Fruit fly (Drosophila melanogaster) whole organism, embryonic: Measurements from ENCODE around the gene Trf.
A peak's percentile ranks its signal among the peaks of the same experiment; 100 is the strongest.

Experiments
- Abd-B ChIP-seq: fragments of 200-800 bp; sonication (Bioruptor generic); optimal IDR thresholded peaks from 2 replicates; lab custom pipeline; 2018; ENCODE audit warnings: missing biosample characterization, mild to moderate bottlenecking, missing genetic modification characterization, moderate library complexity
- Adf1 ChIP-seq: fragments of 200-800 bp; sonication (Bioruptor generic); IDR thresholded peaks from 2 replicates; pipeline ENCODE4 v1.3.6; 2022; ENCODE audit warnings: missing biosample characterization, missing genetic modification characterization
- CG10267 ChIP-seq: fragments of 200-800 bp; sonication (Bioruptor generic); optimal IDR thresholded peaks from 2 replicates; lab custom pipeline; 2018; ENCODE audit warnings: missing biosample characterization, mild to moderate bottlenecking, missing genetic modification characterization, moderate library complexity
- CG10431 ChIP-seq: fragments of 200-800 bp; sonication (Bioruptor generic); optimal IDR thresholded peaks from 3 replicates; lab custom pipeline; 2018; ENCODE audit warnings: missing biosample characterization, mild to moderate bottlenecking, missing genetic modification characterization
- CG11398 ChIP-seq: fragments of 200-800 bp; sonication (Bioruptor generic); optimal IDR thresholded peaks from 2 replicates; lab custom pipeline; 2016; ENCODE audit warnings: missing biosample characterization, missing genetic modification characterization
- CG11504 ChIP-seq: fragments of 200-800 bp; sonication (Bioruptor generic); optimal IDR thresholded peaks from 3 replicates; lab custom pipeline; 2019; ENCODE audit warnings: missing biosample characterization, mild to moderate bottlenecking, missing genetic modification characterization, moderate library complexity
- CG13624 ChIP-seq: fragments of 200-800 bp; sonication (Bioruptor generic); optimal IDR thresholded peaks from 2 replicates; lab custom pipeline; 2016; ENCODE audit warnings: missing biosample characterization, missing genetic modification characterization
- CG13775 ChIP-seq: fragments of 200-800 bp; sonication (Bioruptor generic); optimal IDR thresholded peaks from 3 replicates; lab custom pipeline; 2017; ENCODE audit warnings: missing biosample characterization, mild to moderate bottlenecking, missing genetic modification characterization
- CG15479 ChIP-seq: fragments of 200-800 bp; sonication (Bioruptor generic); optimal IDR thresholded peaks from 3 replicates; lab custom pipeline; 2019; ENCODE audit warnings: missing biosample characterization, mild to moderate bottlenecking, missing genetic modification characterization, moderate library complexity
- CG17912 ChIP-seq: fragments of 200-800 bp; sonication (Bioruptor generic); optimal IDR thresholded peaks from 2 replicates; lab custom pipeline; 2018; ENCODE audit warnings: missing biosample characterization, mild to moderate bottlenecking, missing genetic modification characterization
- CG31365 ChIP-seq: fragments of 200-800 bp; sonication (Bioruptor generic); optimal IDR thresholded peaks from 2 replicates; lab custom pipeline; 2018; ENCODE audit warnings: missing biosample characterization, mild to moderate bottlenecking, missing genetic modification characterization
- CG34224 ChIP-seq: fragments of 200-800 bp; sonication (Bioruptor generic); IDR thresholded peaks from 3 replicates; pipeline ENCODE4 v1.3.6; 2022; ENCODE audit warnings: missing biosample characterization, missing genetic modification characterization; ENCODE audit not compliant: partially characterized antibody
- CG3847 ChIP-seq: fragments of 200-800 bp; sonication (Bioruptor generic); IDR thresholded peaks from 2 replicates; pipeline ENCODE4 v1.3.6; 2022; ENCODE audit warnings: missing biosample characterization, missing genetic modification characterization
- CG4730 ChIP-seq: fragments of 200-800 bp; sonication (Bioruptor generic); IDR thresholded peaks from 2 replicates; pipeline ENCODE4 v1.3.6; 2022; ENCODE audit warnings: missing biosample characterization, missing genetic modification characterization
- CG7839 ChIP-seq: fragments of 200-800 bp; sonication (Bioruptor generic); optimal IDR thresholded peaks from 3 replicates; lab custom pipeline; 2018; ENCODE audit warnings: missing biosample characterization, mild to moderate bottlenecking, missing genetic modification characterization, moderate library complexity
- CG9797 ChIP-seq: fragments of 200-800 bp; sonication (Bioruptor generic); optimal IDR thresholded peaks from 3 replicates; lab custom pipeline; 2018; ENCODE audit warnings: missing biosample characterization, mild to moderate bottlenecking, missing genetic modification characterization
- CG9817 ChIP-seq: fragments of 200-800 bp; sonication (Bioruptor generic); optimal IDR thresholded peaks from 2 replicates; lab custom pipeline; 2018; ENCODE audit warnings: missing biosample characterization, mild to moderate bottlenecking, missing genetic modification characterization, moderate library complexity
- D ChIP-seq, 2 experiments: fragments of 200-800 bp in 1 of 2; fragments of >200 bp in 1 of 2; sonication (Bioruptor generic) in 1 of 2; optimal IDR thresholded peaks; 2 replicates in 1 of 2; 3 replicates in 1 of 2; lab custom pipeline; 2017; ENCODE audit warnings: mild to moderate bottlenecking in 1 of 2, missing biosample characterization in 1 of 2, missing genetic modification characterization in 1 of 2, missing genetic modification reagents in 1 of 2
- D19A ChIP-seq: fragments of 200-800 bp; optimal IDR thresholded peaks from 3 replicates; lab custom pipeline; 2019; ENCODE audit warnings: missing biosample characterization, mild to moderate bottlenecking, missing genetic modification characterization, moderate library complexity
- Deaf1 ChIP-seq: fragments of 200-800 bp; optimal IDR thresholded peaks from 3 replicates; lab custom pipeline; 2019; ENCODE audit warnings: missing biosample characterization, mild to moderate bottlenecking, missing genetic modification characterization, moderate library complexity
- Gsc ChIP-seq: fragments of 200-800 bp; sonication (Bioruptor generic); IDR thresholded peaks from 2 replicates; pipeline ENCODE4 v1.3.6; 2022; ENCODE audit warnings: missing biosample characterization, missing genetic modification characterization
- HHEX ChIP-seq: fragments of 200-800 bp; sonication (Bioruptor generic); optimal IDR thresholded peaks from 3 replicates; lab custom pipeline; 2017; ENCODE audit warnings: missing biosample characterization, mild to moderate bottlenecking, missing genetic modification characterization, missing genetic modification reagents
- Jarid2 ChIP-seq: fragments of 200-800 bp; sonication (Bioruptor generic); optimal IDR thresholded peaks from 3 replicates; lab custom pipeline; 2017; ENCODE audit warnings: mild to moderate bottlenecking, missing biosample characterization, missing genetic modification reagents, missing genetic modification characterization
- Lhr ChIP-seq: fragments of 200-800 bp; sonication (Bioruptor generic); optimal IDR thresholded peaks from 3 replicates; lab custom pipeline; 2017; ENCODE audit warnings: mild to moderate bottlenecking, missing biosample characterization, missing genetic modification reagents, missing genetic modification characterization
- Lim3 ChIP-seq: fragments of 200-800 bp; sonication (Bioruptor generic); IDR thresholded peaks from 2 replicates; pipeline ENCODE4 v1.3.6; 2022; ENCODE audit warnings: missing biosample characterization, missing genetic modification characterization
- Lpt ChIP-seq: fragments of >200 bp; optimal IDR thresholded peaks from 2 replicates; lab custom pipeline; 2018; ENCODE audit warnings: missing biosample characterization, missing genetic modification characterization
- MESR4 ChIP-seq: fragments of 200-800 bp; sonication (Bioruptor generic); optimal IDR thresholded peaks from 2 replicates; lab custom pipeline; 2018; ENCODE audit warnings: missing biosample characterization, mild to moderate bottlenecking, missing genetic modification characterization, moderate library complexity
- Mrtf ChIP-seq: fragments of 200-800 bp; sonication (Bioruptor generic); IDR thresholded peaks from 3 replicates; pipeline ENCODE4 v1.3.6; 2022; ENCODE audit warnings: missing biosample characterization, missing genetic modification characterization
- Sin3A ChIP-seq: fragments of >200 bp; optimal IDR thresholded peaks from 2 replicates; lab custom pipeline; 2018
- Sox100B ChIP-seq: fragments of 200-800 bp; sonication (Bioruptor generic); optimal IDR thresholded peaks from 3 replicates; lab custom pipeline; 2018; ENCODE audit warnings: missing biosample characterization, mild to moderate bottlenecking, missing genetic modification characterization
- ap ChIP-seq: fragments of 200-800 bp; sonication (Bioruptor generic); IDR thresholded peaks from 2 replicates; pipeline ENCODE4 v1.3.6; 2022; ENCODE audit warnings: missing biosample characterization, missing genetic modification characterization
- bbx ChIP-seq: fragments of 200-800 bp; sonication (Bioruptor generic); IDR thresholded peaks from 2 replicates; pipeline ENCODE4 v1.3.6; 2022; ENCODE audit warnings: missing biosample characterization, missing genetic modification characterization; ENCODE audit not compliant: partially characterized antibody
- crol ChIP-seq: fragments of 200-800 bp; sonication (Bioruptor generic); IDR thresholded peaks from 2 replicates; pipeline ENCODE4 v1.3.6; 2022; ENCODE audit warnings: missing biosample characterization, missing genetic modification characterization
- dimm ChIP-seq: fragments of 200-800 bp; sonication (Bioruptor generic); IDR thresholded peaks from 2 replicates; pipeline ENCODE4 v1.3.6; 2022; ENCODE audit warnings: missing biosample characterization, missing genetic modification characterization
- dmrt11E ChIP-seq: fragments of 200-800 bp; sonication (Bioruptor generic); optimal IDR thresholded peaks from 3 replicates; lab custom pipeline; 2018; ENCODE audit warnings: missing biosample characterization, mild to moderate bottlenecking, missing genetic modification characterization, moderate library complexity
- gce ChIP-seq: fragments of 200-800 bp; sonication (Bioruptor generic); IDR thresholded peaks from 3 replicates; pipeline ENCODE4 v1.3.6; 2022; ENCODE audit warnings: missing biosample characterization, missing genetic modification characterization
- gcm ChIP-seq: fragments of 200-800 bp; sonication (Bioruptor generic); optimal IDR thresholded peaks from 2 replicates; lab custom pipeline; 2019; ENCODE audit warnings: missing biosample characterization, mild to moderate bottlenecking, missing genetic modification characterization, moderate library complexity
- ham ChIP-seq: fragments of 200-800 bp; sonication (Bioruptor generic); IDR thresholded peaks from 2 replicates; pipeline ENCODE4 v1.3.6; 2022; ENCODE audit warnings: missing biosample characterization, missing genetic modification characterization
- hb ChIP-seq: fragments of 200-800 bp; sonication (Bioruptor generic); IDR thresholded peaks from 3 replicates; pipeline ENCODE4 v1.3.6; 2022; ENCODE audit warnings: missing biosample characterization, missing genetic modification characterization; ENCODE audit not compliant: partially characterized antibody
- luna ChIP-seq: fragments of 200-800 bp; sonication (Bioruptor generic); optimal IDR thresholded peaks from 2 replicates; lab custom pipeline; 2016; ENCODE audit warnings: missing biosample characterization, missing genetic modification characterization
- maf-S ChIP-seq: fragments of 200-800 bp; sonication (Bioruptor generic); optimal IDR thresholded peaks from 2 replicates; lab custom pipeline; 2016; ENCODE audit warnings: missing biosample characterization, missing genetic modification characterization
- nom ChIP-seq: fragments of 200-800 bp; sonication (Bioruptor generic); optimal IDR thresholded peaks from 2 replicates; lab custom pipeline; 2017; ENCODE audit warnings: missing biosample characterization, missing genetic modification characterization, mild to moderate bottlenecking, moderate library complexity, missing genetic modification reagents
- p53 ChIP-seq: fragments of 200-800 bp; sonication (Bioruptor generic); optimal IDR thresholded peaks from 2 replicates; lab custom pipeline; 2016; ENCODE audit warnings: missing biosample characterization, missing genetic modification characterization
- scrt ChIP-seq: fragments of 200-800 bp; sonication (Bioruptor generic); optimal IDR thresholded peaks from 2 replicates; lab custom pipeline; 2018; ENCODE audit warnings: missing biosample characterization, mild to moderate bottlenecking, missing genetic modification characterization, moderate library complexity
- slp2 ChIP-seq: fragments of 200-800 bp; sonication (Bioruptor generic); optimal IDR thresholded peaks from 2 replicates; lab custom pipeline; 2016; ENCODE audit warnings: missing biosample characterization, missing genetic modification characterization
- stwl ChIP-seq: fragments of 200-800 bp; sonication (Bioruptor generic); optimal IDR thresholded peaks from 3 replicates; lab custom pipeline; 2018; ENCODE audit warnings: missing biosample characterization, mild to moderate bottlenecking, missing genetic modification characterization, moderate library complexity
- trh ChIP-seq: fragments of 200-800 bp; sonication (Bioruptor generic); optimal IDR thresholded peaks from 2 replicates; lab custom pipeline; 2016; ENCODE audit warnings: missing biosample characterization, missing genetic modification characterization
- unc-4 ChIP-seq: fragments of 200-800 bp; sonication (Bioruptor generic); IDR thresholded peaks from 2 replicates; pipeline ENCODE4 v1.3.6; 2022; ENCODE audit warnings: missing biosample characterization, missing genetic modification characterization; ENCODE audit not compliant: partially characterized antibody
- zfh2 ChIP-seq: fragments of 200-800 bp; sonication (Bioruptor generic); optimal IDR thresholded peaks from 2 replicates; lab custom pipeline; 2016; ENCODE audit warnings: missing biosample characterization, missing genetic modification characterization

Trf gene

DNA sequence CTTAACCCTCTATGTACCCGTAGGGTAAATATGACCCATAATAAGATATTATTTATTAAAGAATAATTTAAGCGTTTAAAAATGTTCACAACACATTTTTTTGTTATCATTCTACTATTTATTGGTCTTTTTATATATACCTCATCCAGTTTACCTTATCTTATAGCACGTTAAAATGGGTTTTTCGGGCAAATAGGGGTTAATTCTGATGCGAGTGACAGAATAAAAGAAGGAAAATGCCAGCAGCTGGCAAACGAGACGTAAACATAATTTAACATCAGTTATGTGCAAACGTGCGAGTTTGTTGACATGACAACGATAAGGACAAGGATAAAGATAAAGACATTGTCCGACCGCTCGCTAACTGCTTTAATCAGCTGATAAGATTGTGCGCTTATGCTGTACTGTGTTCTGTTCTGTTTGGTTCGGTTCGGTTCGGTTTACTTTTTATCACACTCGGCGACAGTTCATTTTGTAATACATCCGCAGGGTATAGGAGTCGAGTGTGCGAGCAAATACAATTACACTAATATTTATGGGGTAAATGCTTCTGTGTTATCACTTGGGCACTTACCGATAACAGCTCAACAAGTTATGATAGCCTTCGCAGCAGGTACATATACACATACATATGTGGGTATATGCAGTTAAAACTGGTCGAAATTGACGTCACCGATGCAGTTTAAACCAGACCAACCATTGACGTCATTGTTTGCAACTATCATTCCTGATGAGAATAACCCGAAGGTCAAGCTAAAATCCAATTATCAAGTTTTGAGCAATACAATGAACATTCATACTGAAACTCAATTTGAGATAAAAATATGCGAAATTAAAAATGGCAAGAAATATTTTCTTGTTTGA lies 28.0 kb downstream of the Trf start (continued):
- TF ChIP-seq hb (GFP tag; lab: Robert Waterston, UW) (no peak), CG10267 (tag; lab: Kevin White, UChicago) (no peak), CG11398 (GFP tag; lab: Kevin White, UChicago) (no peak), nom (GFP tag; lab: Kevin White, UChicago) (no peak), crol (no peak), Deaf1 (tag; lab: Kevin White, UChicago) (peak; percentile 86), maf-S (GFP tag; lab: Kevin White, UChicago) (no peak), Gsc (GFP tag; lab: Robert Waterston, UW) (no peak), trh (no peak), gce (GFP tag; lab: Robert Waterston, UW) (no peak), gcm (GFP tag; lab: Kevin White, UChicago) (no peak), CG15479 (GFP tag; lab: Kevin White, UChicago) (peak; percentile 99), D (optimal IDR thresholded peaks at IDR 0.05; lab: Kevin White, UChicago) (no peak), D (GFP tag; optimal IDR thresholded peaks at IDR 0.05; lab: Kevin White, UChicago) (no peak), Mrtf (no peak), D19A (no peak), CG17912 (peak; percentile 0), dimm (GFP tag; lab: Robert Waterston, UW) (no peak), CG9797 (no peak), HHEX (GFP tag; lab: Kevin White, UChicago) (peak; percentile 1), Adf1 (no peak; the same call in 1 of the 2 replicates), Sin3A (lab: Kevin White, UChicago) (no peak), luna (GFP tag; lab: Kevin White, UChicago) (no peak), Lhr (GFP tag; lab: Kevin White, UChicago) (no peak), CG34224 (GFP tag; lab: Robert Waterston, UW) (no peak), p53 (GFP tag; lab: Kevin White, UChicago) (no peak), CG31365 (tag; lab: Kevin White, UChicago) (no peak), CG3847 (GFP tag; lab: Robert Waterston, UW) (no peak), CG11504 (no peak), Abd-B (GFP tag; lab: Kevin White, UChicago) (no peak), Lim3 (no peak), CG13624 (GFP tag; lab: Kevin White, UChicago) (no peak), MESR4 (no peak), dmrt11E (tag; lab: Kevin White, UChicago) (no peak), bbx (GFP tag; lab: Robert Waterston, UW) (no peak), CG10431 (GFP tag; lab: Kevin White, UChicago) (no peak), Jarid2 (no peak), ham (GFP tag; lab: Robert Waterston, UW) (no peak), CG4730 (GFP tag; lab: Robert Waterston, UW) (no peak), Lpt (no peak), scrt (GFP tag; lab: Kevin White, UChicago) (peak; percentile 4), zfh2 (GFP tag; lab: Kevin White, UChicago) (no peak), slp2 (GFP tag; lab: Kevin White, UChicago) (no peak), Sox100B (no peak), ap (no peak), CG9817 (tag; lab: Kevin White, UChicago) (no peak), CG7839 (tag; lab: Kevin White, UChicago) (peak; percentile 24), unc-4 (no peak), stwl (tag; lab: Kevin White, UChicago) (no peak), CG13775 (GFP tag; lab: Kevin White, UChicago) (no peak)
